Worm (Caenorhabditis elegans) whole organism, L3 larva: Measurements from ENCODE around the gene ZC15.3.
"Not testable (repeated sequence)": the region's sequence is repeated elsewhere in the genome, so short reads cannot be mapped to it uniquely, and the experiment has no call there.

Experiments used
- R02D3.7 ChIP-seq: fragments of 150-350 bp; optimal IDR thresholded peaks from 2 replicates; lab custom pipeline; 2014; ENCODE audit warnings: missing biosample characterization, missing genetic modification characterization
- ceh-16 ChIP-seq: sonication (generic microtip); optimal IDR thresholded peaks from 2 replicates; lab custom pipeline; 2017; ENCODE audit warnings: missing biosample characterization, missing genetic modification characterization
- ceh-28 ChIP-seq: fragments of 150-350 bp; optimal IDR thresholded peaks from 2 replicates; lab custom pipeline; 2014; ENCODE audit warnings: missing biosample characterization, missing genetic modification reagents, missing genetic modification characterization
- ceh-82 ChIP-seq: fragments of 150-350 bp; optimal IDR thresholded peaks from 2 replicates; lab custom pipeline; 2014; ENCODE audit warnings: missing biosample characterization, missing genetic modification characterization
- daf-12 ChIP-seq: fragments of 150-350 bp; optimal IDR thresholded peaks from 2 replicates; lab custom pipeline; 2014; ENCODE audit warnings: missing biosample characterization, missing genetic modification reagents, missing genetic modification characterization
- egl-5 ChIP-seq: fragments of 150-350 bp; optimal IDR thresholded peaks from 2 replicates; lab custom pipeline; 2017; ENCODE audit warnings: missing biosample characterization, missing genetic modification reagents, missing genetic modification characterization, inconsistent platforms
- elt-2 ChIP-seq: sonication (generic microtip); optimal IDR thresholded peaks from 2 replicates; lab custom pipeline; 2016; ENCODE audit warnings: missing genetic modification reagents, mild to moderate bottlenecking, missing genetic modification characterization, missing compliant biosample characterization
- eor-1 ChIP-seq, 2 experiments: fragments of 150-350 bp; optimal IDR thresholded peaks; 2 replicates each; lab custom pipeline; 2014 to 2018; ENCODE audit warnings: missing biosample characterization in 2 of 2, missing genetic modification characterization in 2 of 2
- fkh-10 ChIP-seq: sonication (generic microtip); optimal IDR thresholded peaks from 2 replicates; lab custom pipeline; 2017; ENCODE audit warnings: missing biosample characterization, missing genetic modification reagents, missing genetic modification characterization
- fkh-2 ChIP-seq: fragments of 150-350 bp; optimal IDR thresholded peaks from 2 replicates; lab custom pipeline; 2014; ENCODE audit warnings: missing biosample characterization, missing genetic modification reagents, missing genetic modification characterization
- fos-1 ChIP-seq: fragments of 150-350 bp; optimal IDR thresholded peaks from 2 replicates; lab custom pipeline; 2014; ENCODE audit warnings: missing biosample characterization, missing genetic modification characterization
- hmg-11 ChIP-seq: sonication (generic microtip); optimal IDR thresholded peaks from 2 replicates; lab custom pipeline; 2016; ENCODE audit warnings: missing genetic modification characterization, missing compliant biosample characterization
- jun-1 ChIP-seq: fragments of 150-350 bp; optimal IDR thresholded peaks from 2 replicates; lab custom pipeline; 2014; ENCODE audit warnings: missing biosample characterization, missing genetic modification reagents, missing genetic modification characterization
- lin-15B ChIP-seq: fragments of 150-350 bp; optimal IDR thresholded peaks from 2 replicates; lab custom pipeline; 2014; ENCODE audit warnings: missing biosample characterization, missing genetic modification characterization
- lin-39 ChIP-seq: fragments of 150-350 bp; optimal IDR thresholded peaks from 2 replicates; lab custom pipeline; 2018; ENCODE audit warnings: missing biosample characterization, missing genetic modification reagents, missing genetic modification characterization
- lsy-12 ChIP-seq: sonication (generic microtip); optimal IDR thresholded peaks from 2 replicates; lab custom pipeline; 2016; ENCODE audit warnings: mild to moderate bottlenecking, missing genetic modification characterization, missing compliant biosample characterization
- nfya-1 ChIP-seq: sonication (generic microtip); optimal IDR thresholded peaks from 2 replicates; lab custom pipeline; 2017; ENCODE audit warnings: missing genetic modification characterization, mild to moderate bottlenecking, missing compliant biosample characterization, antibody characterized with exemption, moderate library complexity; ENCODE audit not compliant: insufficient read depth
- nhr-12 ChIP-seq: fragments of 150-350 bp; optimal IDR thresholded peaks from 2 replicates; lab custom pipeline; 2014; ENCODE audit warnings: missing biosample characterization, missing genetic modification characterization
- nhr-23 ChIP-seq: fragments of 150-350 bp; optimal IDR thresholded peaks from 2 replicates; lab custom pipeline; 2014; ENCODE audit warnings: missing biosample characterization, missing genetic modification reagents, missing genetic modification characterization
- nhr-237 ChIP-seq: fragments of 150-350 bp; optimal IDR thresholded peaks from 2 replicates; lab custom pipeline; 2014; ENCODE audit warnings: missing biosample characterization, missing genetic modification characterization
- nhr-43 ChIP-seq: sonication (generic microtip); optimal IDR thresholded peaks from 2 replicates; lab custom pipeline; 2016; ENCODE audit warnings: mild to moderate bottlenecking, missing genetic modification characterization, missing compliant biosample characterization; ENCODE audit not compliant: poor library complexity, severe bottlenecking
- nhr-67 ChIP-seq: fragments of 150-350 bp; optimal IDR thresholded peaks from 2 replicates; lab custom pipeline; 2014; ENCODE audit warnings: missing biosample characterization, missing genetic modification characterization
- nhr-76 ChIP-seq: fragments of 150-350 bp; sonication (generic microtip); optimal IDR thresholded peaks from 5 replicates; lab custom pipeline; 2014; ENCODE audit warnings: missing biosample characterization, missing genetic modification characterization
- pha-4 ChIP-seq: fragments of 150-350 bp; optimal IDR thresholded peaks from 2 replicates; lab custom pipeline; 2014; ENCODE audit warnings: missing biosample characterization, missing genetic modification reagents, missing genetic modification characterization
- pqm-1 ChIP-seq: fragments of 150-350 bp; optimal IDR thresholded peaks from 2 replicates; lab custom pipeline; 2017; ENCODE audit warnings: missing biosample characterization, missing genetic modification characterization, inconsistent platforms
- sea-2 ChIP-seq: fragments of 150-350 bp; sonication (generic microtip); optimal IDR thresholded peaks from 4 replicates; lab custom pipeline; 2014; ENCODE audit warnings: missing biosample characterization, missing genetic modification reagents, missing genetic modification characterization
- snpc-4 ChIP-seq: fragments of 150-350 bp; optimal IDR thresholded peaks from 2 replicates; lab custom pipeline; 2014; ENCODE audit warnings: missing biosample characterization, missing genetic modification characterization
- tbx-2 ChIP-seq: sonication (generic microtip); optimal IDR thresholded peaks from 2 replicates; lab custom pipeline; 2016; ENCODE audit warnings: mild to moderate bottlenecking, missing genetic modification characterization, missing compliant biosample characterization
- unc-62 ChIP-seq: fragments of 150-350 bp; sonication (generic microtip); optimal IDR thresholded peaks from 4 replicates; lab custom pipeline; 2014; ENCODE audit warnings: missing biosample characterization, missing genetic modification reagents, missing genetic modification characterization
- ztf-11 ChIP-seq: fragments of 150-350 bp; optimal IDR thresholded peaks from 2 replicates; lab custom pipeline; 2014; ENCODE audit warnings: missing biosample characterization, missing genetic modification characterization
- ztf-4 ChIP-seq: fragments of 150-350 bp; optimal IDR thresholded peaks from 2 replicates; lab custom pipeline; 2014; ENCODE audit warnings: missing biosample characterization, missing genetic modification characterization

ZC15.3 gene

DNA sequence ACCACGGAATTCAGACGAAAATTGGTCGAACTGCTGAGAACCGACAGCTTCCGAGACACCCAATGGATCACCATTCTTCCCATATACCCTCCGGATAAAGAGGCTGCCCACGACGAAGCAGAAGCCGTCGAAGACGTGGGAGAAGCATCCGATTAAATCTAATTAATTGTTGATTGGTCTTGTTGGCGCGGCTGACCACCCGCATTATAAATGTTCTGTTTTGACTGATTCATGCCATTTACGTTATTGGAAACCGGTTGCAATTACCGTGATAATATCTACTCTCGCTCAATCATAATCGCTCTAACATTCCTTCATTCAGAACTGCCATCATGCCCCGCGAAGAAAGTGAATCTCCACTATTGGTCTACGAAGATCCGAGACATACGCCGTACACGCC, at the start of gene ZC15.3:
TSS of gene ZC15.3 (plus strand) at position 301 of the 400 bp plus-strand sequence.
- not testable (repeated sequence) for TF ChIP-seq lin-15B; eor-1 (tag; optimal IDR thresholded peaks at IDR 0.05; lab: Kevin White, UChicago); nhr-237
- TF ChIP-seq, all 47 proteins: peak for 0; not testable (repeated sequence) for 47

DNA sequence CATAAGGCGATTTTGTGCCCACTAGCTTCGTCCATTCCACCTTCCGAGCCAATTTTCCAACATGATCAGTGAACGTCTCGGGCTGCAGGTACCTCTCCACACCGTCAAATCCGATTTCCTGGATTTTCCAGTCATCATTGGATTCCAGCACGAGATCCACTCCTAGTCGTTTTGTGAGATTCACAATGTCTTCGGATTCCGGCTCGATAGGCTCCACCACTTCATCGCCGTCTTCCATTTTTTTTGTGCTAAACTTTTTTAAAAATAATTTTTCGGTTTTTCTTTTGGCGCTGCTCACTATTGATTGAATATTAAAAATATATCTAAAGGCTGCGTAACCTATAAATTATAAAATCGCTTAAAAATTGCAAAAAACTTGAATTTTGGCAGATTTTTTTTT, 36.4 kb upstream of the ZC15.3 start, which contains the start of gene mdt-17:
TSS of gene mdt-17 (minus strand) at position 256 of the 400 bp plus-strand sequence.
- TF ChIP-seq nhr-67 (tag; lab: Kevin White, UChicago): no peak
- no peak for TF ChIP-seq tbx-2
- TF ChIP-seq hmg-11 (tag; lab: Kevin White, UChicago): no peak
- no peak for TF ChIP-seq jun-1 (tag; lab: Kevin White, UChicago)
- TF ChIP-seq unc-62 (GFP tag; lab: Kevin White, UChicago): no peak
- no peak for TF ChIP-seq ztf-11
- no peak for TF ChIP-seq nhr-43 (tag; lab: Kevin White, UChicago)
- no peak for TF ChIP-seq sea-2 (GFP tag; lab: Kevin White, UChicago)
- no peak for TF ChIP-seq ceh-16 (tag; lab: Kevin White, UChicago)

DNA sequence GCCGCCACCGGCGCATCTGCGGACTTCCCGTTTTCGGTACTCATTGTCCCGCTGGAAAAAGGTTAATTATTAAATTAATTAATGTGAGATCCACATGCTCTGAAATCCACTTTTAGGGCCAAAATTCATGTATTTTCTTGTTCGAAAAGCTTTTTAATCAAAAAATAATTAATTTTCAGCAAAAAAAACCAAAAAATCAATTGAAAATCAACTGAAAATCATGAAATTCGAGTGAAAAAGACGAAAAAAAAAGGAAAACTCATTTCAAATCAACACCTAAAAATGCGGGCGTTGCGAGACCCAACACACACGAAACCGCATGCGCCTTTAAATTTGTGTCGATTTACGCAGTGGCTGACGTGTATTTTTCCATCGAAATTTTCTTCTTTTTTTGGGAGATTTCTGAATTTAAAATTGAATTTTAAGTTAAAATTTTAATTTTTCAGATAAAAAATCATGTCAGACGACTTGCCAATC, 33.7 kb upstream of the ZC15.3 start, which contains the start of the genes prmt-1 and cdkr-3:
TSS of gene prmt-1 (minus strand) at position 51 of the 477 bp plus-strand sequence.
TSS of gene cdkr-3 (plus strand) at position 447 of the 477 bp plus-strand sequence.
- TF ChIP-seq nfya-1 (tag; lab: Kevin White, UChicago): peak; percentile 65
- peak; percentile 53 for TF ChIP-seq lin-39
- no peak for TF ChIP-seq ceh-28 (tag; lab: Kevin White, UChicago)
- TF ChIP-seq pha-4 (tag; lab: Kevin White, UChicago): peak; percentile 75
- peak; percentile 29 for TF ChIP-seq egl-5 (tag; lab: Kevin White, UChicago)
- peak; percentile 15 for TF ChIP-seq snpc-4
- TF ChIP-seq hmg-11 (tag; lab: Kevin White, UChicago): no peak
- TF ChIP-seq nhr-23: peak; percentile 18
- peak; percentile 77 for TF ChIP-seq lin-15B
- no peak for TF ChIP-seq sea-2 (GFP tag; lab: Kevin White, UChicago)
- TF ChIP-seq fkh-10 (GFP tag; lab: Kevin White, UChicago): peak; percentile 7
- TF ChIP-seq daf-12 (tag; lab: Kevin White, UChicago): no peak
- no peak for TF ChIP-seq elt-2 (tag; lab: Kevin White, UChicago)
- TF ChIP-seq nhr-12 (tag; lab: Kevin White, UChicago): no peak
- peak; percentile 12 for TF ChIP-seq pqm-1
- peak; percentile 87 for TF ChIP-seq R02D3.7 (tag; lab: Kevin White, UChicago)

DNA sequence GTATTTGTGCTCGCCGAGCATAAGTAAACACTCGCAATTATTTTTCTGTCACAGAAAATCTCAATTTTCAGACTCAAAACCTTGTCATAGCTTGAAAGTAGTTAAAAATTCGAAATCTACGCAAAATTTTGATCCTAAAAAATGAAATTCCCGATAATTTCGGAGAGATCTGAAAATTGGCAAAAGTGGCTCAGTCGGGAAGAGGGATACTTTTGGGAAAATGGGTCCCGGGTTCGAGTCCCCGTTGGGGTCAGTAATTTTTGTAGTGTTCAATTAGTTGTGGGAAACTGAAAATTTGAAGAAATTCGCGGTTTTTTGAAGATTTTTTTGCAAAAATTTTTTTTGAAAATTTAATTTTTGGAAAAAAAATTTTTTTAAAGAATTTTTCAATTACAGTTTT, 26.5 kb upstream of the ZC15.3 start:
- TF ChIP-seq hmg-11 (tag; lab: Kevin White, UChicago) (no peak), ztf-11 (no peak), ztf-4 (no peak)
- TF ChIP-seq, all 47 proteins: peak for 0

DNA sequence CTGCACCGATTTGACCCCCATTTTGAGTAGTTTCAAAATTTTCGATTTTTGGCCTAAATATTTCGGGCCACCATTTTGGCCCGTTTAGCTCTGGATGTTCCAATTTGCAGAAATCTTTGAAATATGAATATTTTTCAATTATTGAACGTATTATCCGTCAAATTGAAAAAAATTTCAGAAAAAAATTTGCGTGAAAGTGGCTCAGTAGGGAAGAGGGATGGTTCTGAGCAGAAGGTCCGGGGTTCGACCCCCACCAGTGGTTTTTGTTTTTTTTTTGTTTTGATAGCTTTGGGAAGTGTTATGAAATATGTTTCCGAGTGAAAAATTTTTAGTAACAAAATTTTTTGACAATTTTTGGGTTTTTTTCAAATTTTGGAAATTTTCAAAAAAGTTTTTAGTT, 24.1 kb upstream of the ZC15.3 start:
- TF ChIP-seq fos-1 (no peak), fkh-10 (GFP tag; lab: Kevin White, UChicago) (no peak), daf-12 (tag; lab: Kevin White, UChicago) (no peak), elt-2 (tag; lab: Kevin White, UChicago) (no peak), lin-15B (no peak), ceh-82 (tag; lab: Kevin White, UChicago) (no peak), ztf-11 (no peak), fkh-2 (tag; lab: Kevin White, UChicago) (no peak), lsy-12 (no peak), nhr-76 (tag; lab: Kevin White, UChicago) (no peak), R02D3.7 (tag; lab: Kevin White, UChicago) (no peak), eor-1 (tag; optimal IDR thresholded peaks at IDR 0.05; lab: Kevin White, UChicago) (no peak), nhr-67 (tag; lab: Kevin White, UChicago) (no peak), ceh-16 (tag; lab: Kevin White, UChicago) (no peak)
